Worm (Caenorhabditis elegans) whole organism, mixed stage, embryonic: ENCODE data around the gene gst-29.

ENCODE experiments used
- blmp-1 ChIP-seq: fragments of 150-350 bp; optimal IDR thresholded peaks from 2 replicates; lab custom pipeline; 2014; ENCODE audit warnings: missing biosample characterization, missing genetic modification characterization
- ces-1 ChIP-seq: fragments of 150-350 bp; optimal IDR thresholded peaks from 2 replicates; lab custom pipeline; 2014; ENCODE audit warnings: missing biosample characterization, missing genetic modification reagents, missing genetic modification characterization
- elt-3 ChIP-seq: fragments of 150-350 bp; optimal IDR thresholded peaks from 2 replicates; lab custom pipeline; 2014; ENCODE audit warnings: missing biosample characterization, missing genetic modification characterization
- ham-2 ChIP-seq: fragments of 200-800 bp; sonication (Bioruptor generic); optimal IDR thresholded peaks from 2 replicates; lab custom pipeline; 2018; ENCODE audit warnings: mild to moderate bottlenecking, missing genetic modification characterization, missing compliant biosample characterization
- hlh-1 ChIP-seq: fragments of 150-350 bp; optimal IDR thresholded peaks from 2 replicates; lab custom pipeline; 2014; ENCODE audit warnings: missing biosample characterization, missing genetic modification reagents, missing genetic modification characterization
- lin-13 ChIP-seq: fragments of 150-350 bp; optimal IDR thresholded peaks from 2 replicates; lab custom pipeline; 2014; ENCODE audit warnings: missing biosample characterization, missing genetic modification characterization
- lsy-2 ChIP-seq: fragments of 150-350 bp; optimal IDR thresholded peaks from 2 replicates; lab custom pipeline; 2014; ENCODE audit warnings: missing biosample characterization, missing genetic modification characterization
- mab-5 ChIP-seq: fragments of 150-350 bp; optimal IDR thresholded peaks from 2 replicates; lab custom pipeline; 2014; ENCODE audit warnings: missing biosample characterization, missing genetic modification characterization
- nhr-28 ChIP-seq: fragments of 150-350 bp; optimal IDR thresholded peaks from 2 replicates; lab custom pipeline; 2014; ENCODE audit warnings: missing biosample characterization, missing genetic modification characterization
- snpc-4 ChIP-seq: fragments of 150-350 bp; optimal IDR thresholded peaks from 2 replicates; lab custom pipeline; 2014; ENCODE audit warnings: missing biosample characterization, missing genetic modification characterization
- tbx-8 ChIP-seq: fragments of 200-800 bp; sonication (Bioruptor generic); optimal IDR thresholded peaks from 2 replicates; lab custom pipeline; 2018; ENCODE audit warnings: mild to moderate bottlenecking, missing genetic modification characterization, moderate library complexity, missing compliant biosample characterization
- unc-39 ChIP-seq: fragments of 150-350 bp; optimal IDR thresholded peaks from 2 replicates; lab custom pipeline; 2014; ENCODE audit warnings: missing biosample characterization, missing genetic modification characterization
- unc-62 ChIP-seq: fragments of 150-350 bp; optimal IDR thresholded peaks from 2 replicates; lab custom pipeline; 2014; ENCODE audit warnings: missing biosample characterization, missing genetic modification reagents, missing genetic modification characterization
- ztf-11 ChIP-seq: fragments of 150-350 bp; optimal IDR thresholded peaks from 2 replicates; lab custom pipeline; 2014; ENCODE audit warnings: missing biosample characterization, missing genetic modification characterization

- TF ChIP-seq ham-2 (GFP tag; lab: Kevin White, UChicago) (no peak), blmp-1 (no peak), unc-39 (tag; lab: Kevin White, UChicago) (no peak), ztf-11 (tag; lab: Kevin White, UChicago) (no peak), elt-3 (tag; lab: Kevin White, UChicago) (no peak), ces-1 (GFP tag; lab: Kevin White, UChicago) (no peak), mab-5 (tag; lab: Kevin White, UChicago) (no peak), snpc-4 (tag; lab: Kevin White, UChicago) (no peak), tbx-8 (no peak), hlh-1 (tag; lab: Kevin White, UChicago) (no peak), lsy-2 (tag; lab: Kevin White, UChicago) (no peak), unc-62 (GFP tag; lab: Kevin White, UChicago) (no peak), nhr-28 (tag; lab: Kevin White, UChicago) (no peak), lin-13 (tag; lab: Kevin White, UChicago) (no peak)
These were observed 44.1 kb upstream of the gst-29 start for ce11 chrII:15213732-15214131.
